Worm (Caenorhabditis elegans): ENCODE measurements around the gene ubc-26.

DNA sequence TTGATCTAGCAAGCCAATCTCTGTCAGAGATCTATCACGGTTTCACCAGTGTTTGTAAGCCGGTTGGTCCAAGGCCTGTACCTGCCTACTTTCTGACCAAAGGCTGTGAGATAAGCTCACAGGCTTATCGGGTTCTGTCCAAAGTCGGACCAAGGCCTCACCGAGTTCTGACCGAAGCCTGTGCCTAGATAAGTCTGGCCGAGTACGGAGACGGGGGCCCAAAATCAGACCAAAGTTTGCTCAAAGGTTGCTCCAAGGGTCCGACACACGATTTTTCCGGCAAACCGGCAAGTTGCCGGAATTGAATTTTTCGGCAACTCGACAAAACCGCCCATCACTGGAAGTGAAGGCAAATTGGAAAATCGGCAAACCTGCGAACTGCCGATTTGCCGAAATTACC, 31.4 kb upstream of the ubc-26 start:
- TF ChIP-seq him-1 (tag; optimal IDR thresholded peaks at IDR 0.05): no peak
- TF ChIP-seq dao-5 (tag; optimal IDR thresholded peaks at IDR 0.05): no peak
